Fruit fly (Drosophila melanogaster): Measurements from ENCODE around the gene inaF-D.

dm6 chrX:11714529-11715262 lies 14.2 kb downstream of the inaF-D start:
- TF ChIP-seq CG8478 (optimal IDR thresholded peaks at IDR 0.05) (no peak), CTCF (optimal IDR thresholded peaks at IDR 0.05) (peak; percentile 48 to 63)
